Worm (Caenorhabditis elegans): ENCODE data around the gene nfyc-1.

Gene nfyc-1

DNA sequence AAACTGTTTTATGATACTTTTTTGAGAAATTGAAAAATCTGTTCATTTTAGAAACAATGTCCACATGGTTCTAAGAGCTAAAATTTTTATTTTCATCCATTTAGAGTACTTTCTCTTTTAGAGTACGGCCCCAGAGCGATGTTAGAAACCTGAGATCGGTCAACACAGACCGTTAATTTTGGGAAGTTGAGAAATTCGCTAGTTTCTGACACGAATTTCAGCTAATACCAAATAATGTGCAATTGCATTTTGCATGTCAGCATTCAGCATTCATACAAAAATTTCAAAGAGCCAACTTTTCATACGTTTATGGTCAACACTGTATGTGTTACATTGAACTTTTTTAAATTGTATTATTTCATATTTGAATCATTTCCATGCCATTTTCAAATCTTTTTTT, 38.9 kb upstream of the nfyc-1 start:
- TF ChIP-seq pag-3 (tag; optimal IDR thresholded peaks at IDR 0.05; ENCODE audit: borderline replicate concordance) (no peak), hlh-30 (tag; optimal IDR thresholded peaks at IDR 0.05; ENCODE audit: insufficient read depth) (no peak), tbx-7 (tag; optimal IDR thresholded peaks at IDR 0.05) (no peak), pha-2 (tag; optimal IDR thresholded peaks at IDR 0.05) (no peak)

DNA sequence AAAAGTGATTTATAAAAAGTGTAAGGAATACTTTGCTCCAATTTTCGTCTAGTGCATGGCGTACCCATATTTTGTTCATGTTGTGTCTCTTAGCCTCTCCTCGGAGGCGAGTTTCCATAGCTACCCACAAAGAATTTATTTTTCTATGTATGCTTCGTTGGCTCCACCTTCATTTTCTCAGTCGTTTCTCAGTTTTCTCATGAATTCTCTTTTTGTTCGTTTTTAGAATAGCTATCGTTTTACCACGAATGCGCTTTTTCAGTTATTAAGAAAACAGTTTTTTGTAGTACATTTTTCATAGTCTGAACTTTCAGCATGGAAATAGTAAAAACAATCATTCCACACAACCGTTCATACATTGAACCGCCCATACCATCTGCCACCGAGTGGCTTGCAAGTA, 37.4 kb upstream of the nfyc-1 start, which contains the start of gene osta-1:
Gene osta-1, plus strand, starts transcription at position 309 of the 400 bp plus-strand sequence.
- TF ChIP-seq unc-55 (GFP tag; optimal IDR thresholded peaks at IDR 0.05), result no peak
- TF ChIP-seq lin-11 (tag; optimal IDR thresholded peaks at IDR 0.05), result no peak
- TF ChIP-seq sdc-2 (tag; optimal IDR thresholded peaks at IDR 0.05), result no peak
- no peak for TF ChIP-seq gmeb-2 (tag; optimal IDR thresholded peaks at IDR 0.05)
- no peak for TF ChIP-seq ceh-45 (GFP tag; IDR thresholded peaks at IDR 0.05)
- TF ChIP-seq ttx-3 (tag; optimal IDR thresholded peaks at IDR 0.05), result no peak
- no peak for TF ChIP-seq pqm-1 (tag; optimal IDR thresholded peaks at IDR 0.05)
- TF ChIP-seq hlh-8 (tag; optimal IDR thresholded peaks at IDR 0.05), result no peak

DNA sequence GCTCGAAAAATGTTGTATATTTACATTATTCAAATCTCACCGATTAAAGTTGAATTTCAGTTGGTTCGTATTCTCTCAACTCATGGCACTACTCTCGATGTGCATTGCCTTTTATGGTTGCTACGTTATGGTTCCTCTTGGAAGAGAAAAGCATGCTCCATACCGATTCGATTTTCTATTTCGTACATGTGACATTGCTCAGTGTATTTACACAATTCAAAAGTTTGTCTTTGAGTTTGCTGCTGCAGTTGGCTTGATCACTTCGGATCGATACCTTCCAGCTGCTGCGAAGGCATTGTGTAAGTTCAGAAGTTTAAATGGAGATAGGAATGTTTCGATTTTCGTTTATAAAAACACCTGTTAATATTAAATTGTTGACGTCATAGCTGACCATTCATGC, 35.5 kb upstream of the nfyc-1 start:
- TF ChIP-seq madf-2 (tag; optimal IDR thresholded peaks at IDR 0.05), result no peak
- TF ChIP-seq K09A11.1 (tag; optimal IDR thresholded peaks at IDR 0.05; ENCODE audit: insufficient read depth), result no peak
- TF ChIP-seq ceh-48 (tag; optimal IDR thresholded peaks at IDR 0.05), result no peak
- TF ChIP-seq lin-11 (tag; optimal IDR thresholded peaks at IDR 0.05), result no peak
- TF ChIP-seq T23F11.4 (GFP tag; optimal IDR thresholded peaks at IDR 0.05), result no peak
- no peak for TF ChIP-seq ets-4 (tag; optimal IDR thresholded peaks at IDR 0.05)
- no peak for TF ChIP-seq tbx-7 (tag; optimal IDR thresholded peaks at IDR 0.05)
- no peak for TF ChIP-seq sdc-2 (tag; optimal IDR thresholded peaks at IDR 0.05)
- no peak for TF ChIP-seq pros-1 (tag; optimal IDR thresholded peaks at IDR 0.05)
- TF ChIP-seq gmeb-2 (tag; optimal IDR thresholded peaks at IDR 0.05), result no peak
- TF ChIP-seq ceh-19 (GFP tag; optimal IDR thresholded peaks at IDR 0.05), result no peak

DNA sequence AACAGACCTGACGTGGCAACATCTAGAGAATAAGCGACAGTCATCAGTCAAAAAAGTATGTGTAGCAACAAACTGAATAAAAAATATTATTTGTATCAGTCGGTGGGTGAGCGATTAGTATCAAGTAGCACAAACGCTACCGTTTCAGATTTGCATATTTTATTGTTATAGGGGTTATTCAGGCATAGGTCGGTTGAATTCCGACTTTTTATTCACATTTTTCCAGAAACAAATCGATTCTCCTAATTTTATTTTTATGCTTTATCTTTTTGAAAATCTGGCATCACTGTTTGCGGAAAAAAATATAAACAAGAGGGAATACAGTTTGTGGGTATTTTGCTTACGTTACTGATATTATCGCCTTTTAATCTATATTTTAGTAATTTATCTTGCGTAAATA, 31.9 kb upstream of the nfyc-1 start, which contains the start of gene best-4:
Gene best-4, minus strand, starts transcription at position 101 of the 400 bp plus-strand sequence.
- TF ChIP-seq sdc-2 (tag; optimal IDR thresholded peaks at IDR 0.05) (no peak), fkh-10 (GFP tag; optimal IDR thresholded peaks at IDR 0.05) (no peak), nhr-232 (tag; optimal IDR thresholded peaks at IDR 0.05) (no peak), pros-1 (tag; optimal IDR thresholded peaks at IDR 0.05) (no peak), K09A11.1 (tag; optimal IDR thresholded peaks at IDR 0.05; ENCODE audit: insufficient read depth) (no peak), ceh-24 (tag; optimal IDR thresholded peaks at IDR 0.05) (no peak), ceh-19 (GFP tag; optimal IDR thresholded peaks at IDR 0.05) (no peak), che-1 (tag; optimal IDR thresholded peaks at IDR 0.05) (no peak), pat-9 (tag; optimal IDR thresholded peaks at IDR 0.05) (no peak), F13H6.1 (tag; optimal IDR thresholded peaks at IDR 0.05) (no peak), Y22D7AL.16 (tag; optimal IDR thresholded peaks at IDR 0.05) (no peak), nhr-11 (tag; optimal IDR thresholded peaks at IDR 0.05) (no peak), tbx-2 (tag; optimal IDR thresholded peaks at IDR 0.05) (no peak), pha-2 (tag; optimal IDR thresholded peaks at IDR 0.05) (no peak), ceh-45 (GFP tag; IDR thresholded peaks at IDR 0.05) (no peak)

DNA sequence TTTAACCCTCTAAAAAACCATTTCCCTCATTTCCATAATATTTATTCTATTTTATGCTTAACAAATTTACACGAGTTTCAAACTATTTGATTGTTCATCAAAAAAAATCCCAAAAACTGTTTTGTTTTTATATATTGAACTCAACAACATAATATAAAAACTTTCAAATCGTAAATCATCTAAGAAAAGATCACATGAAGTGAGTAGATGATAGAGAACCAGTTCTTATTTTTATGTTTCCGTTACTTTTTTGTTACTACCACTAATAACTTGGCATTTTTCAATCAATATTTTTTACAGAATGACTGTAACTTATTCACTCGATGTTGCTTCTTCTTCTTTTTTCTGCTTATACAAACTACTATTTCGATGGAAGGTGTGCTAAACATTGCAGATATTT, 31.0 kb upstream of the nfyc-1 start, which contains the start of gene best-3:
Gene best-3, plus strand, starts transcription at position 301 of the 400 bp plus-strand sequence.
- no peak for TF ChIP-seq hlh-8 (tag; optimal IDR thresholded peaks at IDR 0.05)
- no peak for TF ChIP-seq pqm-1 (tag; optimal IDR thresholded peaks at IDR 0.05)
- TF ChIP-seq ztf-16 (tag; optimal IDR thresholded peaks at IDR 0.05), result no peak
- no peak for TF ChIP-seq ama-1 (optimal IDR thresholded peaks at IDR 0.05)
- TF ChIP-seq pha-2 (tag; optimal IDR thresholded peaks at IDR 0.05), result no peak
- no peak for TF ChIP-seq lin-11 (tag; optimal IDR thresholded peaks at IDR 0.05)
- TF ChIP-seq C08G9.2 (tag; optimal IDR thresholded peaks at IDR 0.05), result no peak
- TF ChIP-seq hlh-30 (tag; optimal IDR thresholded peaks at IDR 0.05; ENCODE audit: insufficient read depth), result no peak
- TF ChIP-seq ceh-45 (GFP tag; IDR thresholded peaks at IDR 0.05), result no peak
- no peak for TF ChIP-seq dve-1 (tag; optimal IDR thresholded peaks at IDR 0.05)
- no peak for TF ChIP-seq ceh-6 (GFP tag; optimal IDR thresholded peaks at IDR 0.05)
- TF ChIP-seq syd-9 (tag; optimal IDR thresholded peaks at IDR 0.05), result no peak
